ENCODE assay signal across 3 fruit fly cellular contexts in genomic region chr3L:11587720-11588580, dm6.
TF ChIP-seq lines count a peak whose summit lies in the region.

Gene rt, minus strand, starts transcription at chr3L:11587770.

TF ChIP-seq in whole organism, embryonic, 481 proteins besides CTCF, POLR2A, EP300 and RAD21 (continued from another document and continues in another):
- TF ChIP-seq CG13296 (GFP tag; optimal IDR thresholded peaks at IDR 0.05; lab: Kevin White, UChicago) (peak; percentile 29), sug (tag; optimal IDR thresholded peaks at IDR 0.05; lab: Kevin White, UChicago) (no peak), Lhr (GFP tag; optimal IDR thresholded peaks at IDR 0.05; lab: Kevin White, UChicago) (peak; percentile 27), CG17385 (GFP tag; optimal IDR thresholded peaks at IDR 0.05; lab: Kevin White, UChicago) (peak; percentile 50), unc-4 (GFP tag; IDR thresholded peaks at IDR 0.05; lab: Robert Waterston, UW; ENCODE audit: partially characterized antibody) (no peak), zf30C (GFP tag; optimal IDR thresholded peaks at IDR 0.05; lab: Kevin White, UChicago) (no peak), gsb (GFP tag; IDR thresholded peaks at IDR 0.05; lab: Robert Waterston, UW) (no peak), CG11085 (GFP tag; IDR thresholded peaks at IDR 0.05; lab: Robert Waterston, UW) (no peak), odd (GFP tag; optimal IDR thresholded peaks at IDR 0.05; lab: Kevin White, UChicago) (peak; percentile 25), gcm2 (GFP tag; optimal IDR thresholded peaks at IDR 0.05; lab: Kevin White, UChicago) (peak; percentile 12), Antp (GFP tag; optimal IDR thresholded peaks at IDR 0.05; lab: Kevin White, UChicago) (no peak), ind (GFP tag; optimal IDR thresholded peaks at IDR 0.05; lab: Kevin White, UChicago) (peak; percentile 47), Mad (GFP tag; optimal IDR thresholded peaks at IDR 0.05; lab: Kevin White, UChicago) (peak; percentile 27), E2f2 (GFP tag; IDR thresholded peaks at IDR 0.05; lab: Robert Waterston, UW) (peak; percentile 31; the same call in 1 of the 2 replicates), CG6765 (GFP tag; optimal IDR thresholded peaks at IDR 0.05; lab: Kevin White, UChicago) (no peak), CG12071 (GFP tag; optimal IDR thresholded peaks at IDR 0.05; lab: Kevin White, UChicago) (peak; percentile 14), Gug (GFP tag; IDR thresholded peaks at IDR 0.05; lab: Robert Waterston, UW) (no peak), jumu (GFP tag; optimal IDR thresholded peaks at IDR 0.05; lab: Kevin White, UChicago) (no peak), CG2199 (GFP tag; IDR thresholded peaks at IDR 0.05; lab: Robert Waterston, UW) (0 out of 3 replicates have a peak, but pooled peaks have one; percentile 67), CG7372 (GFP tag; IDR thresholded peaks at IDR 0.05; lab: Robert Waterston, UW) (no peak), Ets97D (GFP tag; optimal IDR thresholded peaks at IDR 0.05; lab: Kevin White, UChicago) (no peak), CG9932 (GFP tag; IDR thresholded peaks at IDR 0.05; lab: Robert Waterston, UW) (no peak), pfk (GFP tag; optimal IDR thresholded peaks at IDR 0.05; lab: Kevin White, UChicago) (no peak), CG6175 (GFP tag; IDR thresholded peaks at IDR 0.05; lab: Robert Waterston, UW) (no peak), Ssrp (tag; optimal IDR thresholded peaks at IDR 0.05; lab: Kevin White, UChicago) (peak; percentile 68), jing (GFP tag; optimal IDR thresholded peaks at IDR 0.05; lab: Kevin White, UChicago) (peak; percentile 5), NC2β (GFP tag; optimal IDR thresholded peaks at IDR 0.05; lab: Kevin White, UChicago) (peak; percentile 38), sd (tag; optimal IDR thresholded peaks at IDR 0.05; lab: Kevin White, UChicago) (peak; percentile 90), Atf-2 (GFP tag; optimal IDR thresholded peaks at IDR 0.05; lab: Kevin White, UChicago) (peak; percentile 16), Sry-δ (GFP tag; optimal IDR thresholded peaks at IDR 0.05; lab: Kevin White, UChicago) (no peak), Hmx (GFP tag; optimal IDR thresholded peaks at IDR 0.05; lab: Kevin White, UChicago) (no peak), CG30403 (GFP tag; optimal IDR thresholded peaks at IDR 0.05; lab: Kevin White, UChicago) (peak; percentile 58), GATAe (GFP tag; conservative IDR thresholded peaks at IDR 0.05; lab: Robert Waterston, UW) (no peak), pum (GFP tag; optimal IDR thresholded peaks at IDR 0.05; lab: Kevin White, UChicago) (peak; percentile 40), Gsc (GFP tag; IDR thresholded peaks at IDR 0.05; lab: Robert Waterston, UW) (no peak; the same call in 1 of the 2 replicates), CG42726 (GFP tag; IDR thresholded peaks at IDR 0.05; lab: Robert Waterston, UW; ENCODE audit: partially characterized antibody) (no peak), CG8765 (GFP tag; IDR thresholded peaks at IDR 0.05; lab: Robert Waterston, UW) (no peak), CG3407 (GFP tag; optimal IDR thresholded peaks at IDR 0.05; lab: Kevin White, UChicago) (peak; percentile 68), mirr (GFP tag; optimal IDR thresholded peaks at IDR 0.05; lab: Kevin White, UChicago) (no peak), abd-A (tag; optimal IDR thresholded peaks at IDR 0.05; lab: Kevin White, UChicago) (no peak), Deaf1 (tag; optimal IDR thresholded peaks at IDR 0.05; lab: Kevin White, UChicago) (peak; percentile 6), Neu2 (GFP tag; optimal IDR thresholded peaks at IDR 0.05; lab: Kevin White, UChicago; ENCODE audit: borderline replicate concordance) (no peak), Taf1 (GFP tag; IDR thresholded peaks at IDR 0.05; lab: Robert Waterston, UW) (no peak), CG8388 (GFP tag; optimal IDR thresholded peaks at IDR 0.05; lab: Kevin White, UChicago) (peak; percentile 64)

TF ChIP-seq in whole organism, prepupa, 60 proteins besides CTCF, POLR2A, EP300 and RAD21 (continued from another document):
- TF ChIP-seq fkh (GFP tag; optimal IDR thresholded peaks at IDR 0.05; lab: Kevin White, UChicago) = no peak
- peak; percentile 77 for TF ChIP-seq acj6 (GFP tag; optimal IDR thresholded peaks at IDR 0.05; lab: Kevin White, UChicago)
- TF ChIP-seq eg (GFP tag; IDR thresholded peaks at IDR 0.05; lab: Robert Waterston, UW) = peak; percentile 74; the same call in 2 of the 3 replicates
- peak; percentile 75 for TF ChIP-seq CG31627 (GFP tag; optimal IDR thresholded peaks at IDR 0.05; lab: Kevin White, UChicago)
- TF ChIP-seq Sox15 (GFP tag; optimal IDR thresholded peaks at IDR 0.05; lab: Kevin White, UChicago) = peak; percentile 62
- TF ChIP-seq CG6276 (GFP tag; optimal IDR thresholded peaks at IDR 0.05; lab: Kevin White, UChicago) = peak; percentile 82
- TF ChIP-seq lz (GFP tag; optimal IDR thresholded peaks at IDR 0.05; lab: Kevin White, UChicago) = peak; percentile 83
- TF ChIP-seq CG11762 (GFP tag; optimal IDR thresholded peaks at IDR 0.05; lab: Kevin White, UChicago; ENCODE audit: insufficient read depth) = peak; percentile 70
- peak; percentile 73 for TF ChIP-seq Ets21C (GFP tag; optimal IDR thresholded peaks at IDR 0.05; lab: Kevin White, UChicago)
- TF ChIP-seq fd59A (GFP tag; optimal IDR thresholded peaks at IDR 0.05; lab: Kevin White, UChicago) = peak; percentile 90
- TF ChIP-seq CG6163 (GFP tag; IDR thresholded peaks at IDR 0.05; lab: Robert Waterston, UW) = peak; percentile 78; the same call in 2 of the 3 replicates
- TF ChIP-seq CG32006 (GFP tag; optimal IDR thresholded peaks at IDR 0.05; lab: Kevin White, UChicago) = peak; percentile 83
- peak; percentile 81 for TF ChIP-seq CG6854 (GFP tag; optimal IDR thresholded peaks at IDR 0.05; lab: Kevin White, UChicago)
- peak; percentile 83 for TF ChIP-seq CG8119 (GFP tag; IDR thresholded peaks at IDR 0.05; lab: Robert Waterston, UW)
- peak; percentile 83 for TF ChIP-seq Hr4 (GFP tag; optimal IDR thresholded peaks at IDR 0.05; lab: Kevin White, UChicago)
- peak; percentile 88 for TF ChIP-seq Ets96B (tag; optimal IDR thresholded peaks at IDR 0.05; lab: Kevin White, UChicago)
- peak; percentile 88 for TF ChIP-seq Sox14 (GFP tag; optimal IDR thresholded peaks at IDR 0.05; lab: Kevin White, UChicago)
- TF ChIP-seq Gug (GFP tag; IDR thresholded peaks at IDR 0.05; lab: Robert Waterston, UW) = peak; percentile 63
- TF ChIP-seq svp (GFP tag; lab: Kevin White, UChicago) = peak; percentile 92
- TF ChIP-seq CG34406 (GFP tag; optimal IDR thresholded peaks at IDR 0.05; lab: Kevin White, UChicago) = peak; percentile 78
- peak; percentile 76 for TF ChIP-seq achi (GFP tag; optimal IDR thresholded peaks at IDR 0.05; lab: Kevin White, UChicago)
- TF ChIP-seq CG10669 (GFP tag; optimal IDR thresholded peaks at IDR 0.05; lab: Kevin White, UChicago) = peak; percentile 92
- peak; percentile 52 to 81 for TF ChIP-seq salr (GFP tag; optimal IDR thresholded peaks at IDR 0.05; lab: Kevin White, UChicago)
- TF ChIP-seq Eip75B (GFP tag; optimal IDR thresholded peaks at IDR 0.05; lab: Kevin White, UChicago) = peak; percentile 85
- peak; percentile 82 for TF ChIP-seq esn (GFP tag; optimal IDR thresholded peaks at IDR 0.05; lab: Kevin White, UChicago)
- TF ChIP-seq CG11902 (GFP tag; optimal IDR thresholded peaks at IDR 0.05; lab: Kevin White, UChicago) = peak; percentile 63
- TF ChIP-seq ss (GFP tag; optimal IDR thresholded peaks at IDR 0.05; lab: Kevin White, UChicago) = peak; percentile 81 to 89
- TF ChIP-seq CG9139 (GFP tag; optimal IDR thresholded peaks at IDR 0.05; lab: Kevin White, UChicago) = peak; percentile 82
- peak; percentile 80 for TF ChIP-seq CG10631 (GFP tag; optimal IDR thresholded peaks at IDR 0.05; lab: Kevin White, UChicago)
- peak; percentile 77 for TF ChIP-seq OdsH (GFP tag; optimal IDR thresholded peaks at IDR 0.05; lab: Kevin White, UChicago)
- peak; percentile 51 for TF ChIP-seq Eip93F (GFP tag; optimal IDR thresholded peaks at IDR 0.05; lab: Kevin White, UChicago)
- peak; percentile 78 for TF ChIP-seq Sox102F (GFP tag; optimal IDR thresholded peaks at IDR 0.05; lab: Kevin White, UChicago)
- TF ChIP-seq CG3919 (GFP tag; optimal IDR thresholded peaks at IDR 0.05; lab: Kevin White, UChicago) = peak; percentile 79
- no peak for TF ChIP-seq Hr38 (GFP tag; optimal IDR thresholded peaks at IDR 0.05; lab: Kevin White, UChicago)
- TF ChIP-seq spab (GFP tag; optimal IDR thresholded peaks at IDR 0.05; lab: Kevin White, UChicago) = peak; percentile 86
- peak; percentile 85 for TF ChIP-seq dsx (GFP tag; optimal IDR thresholded peaks at IDR 0.05; lab: Kevin White, UChicago; ENCODE audit: poor library complexity, severe bottlenecking)
- peak; percentile 82 for TF ChIP-seq pdm3 (GFP tag; optimal IDR thresholded peaks at IDR 0.05; lab: Kevin White, UChicago)
- peak; percentile 51 for TF ChIP-seq vri (GFP tag; optimal IDR thresholded peaks at IDR 0.05; lab: Kevin White, UChicago)

TF ChIP-seq in whole organism, wandering third instar larva, 38 proteins besides CTCF, POLR2A, EP300 and RAD21 (continued from another document):
- TF ChIP-seq Dif (GFP tag; optimal IDR thresholded peaks at IDR 0.05; lab: Kevin White, UChicago; ENCODE audit: partially characterized antibody) = no peak
- no peak for TF ChIP-seq Dfd (GFP tag; optimal IDR thresholded peaks at IDR 0.05; lab: Kevin White, UChicago)
- TF ChIP-seq Hnf4 (GFP tag; optimal IDR thresholded peaks at IDR 0.05; lab: Kevin White, UChicago) = peak; percentile 6
- TF ChIP-seq foxo (GFP tag; optimal IDR thresholded peaks at IDR 0.05; lab: Kevin White, UChicago) = peak in 1 of 2 experiments; percentile 76
- TF ChIP-seq woc (GFP tag; optimal IDR thresholded peaks at IDR 0.05; lab: Kevin White, UChicago) = peak; percentile 89
- TF ChIP-seq HLH106 (tag; optimal IDR thresholded peaks at IDR 0.05; lab: Kevin White, UChicago) = peak; percentile 76
- peak; percentile 74 for TF ChIP-seq fru (GFP tag; optimal IDR thresholded peaks at IDR 0.05; lab: Kevin White, UChicago)
- peak; percentile 15 for TF ChIP-seq sv (GFP tag; optimal IDR thresholded peaks at IDR 0.05; lab: Kevin White, UChicago)
- TF ChIP-seq Jra (GFP tag; optimal IDR thresholded peaks at IDR 0.05; lab: Kevin White, UChicago) = no peak
- TF ChIP-seq brk (GFP tag; optimal IDR thresholded peaks at IDR 0.05; lab: Kevin White, UChicago) = no peak
